Worm (Caenorhabditis elegans): ENCODE results near the gene T04B2.3.
A peak's percentile ranks its signal among the peaks of the same experiment; 100 is the strongest.

T04B2.3 gene

ce11 chrIV:10007758-10008157 lies 39.5 kb upstream of the T04B2.3 start:
- no peak for TF ChIP-seq nhr-11 (tag; optimal IDR thresholded peaks at IDR 0.05)
- TF ChIP-seq ama-1 (optimal IDR thresholded peaks at IDR 0.05) = no peak
- no peak for TF ChIP-seq nhr-77 (tag; optimal IDR thresholded peaks at IDR 0.05)
- peak; percentile 22 for TF ChIP-seq hmg-11 (tag; optimal IDR thresholded peaks at IDR 0.05)
- TF ChIP-seq fkh-2 (tag; optimal IDR thresholded peaks at IDR 0.05) = no peak
- no peak for TF ChIP-seq daf-12 (tag; optimal IDR thresholded peaks at IDR 0.05)
- no peak for TF ChIP-seq snpc-4 (tag; optimal IDR thresholded peaks at IDR 0.05)
- peak; percentile 91 for TF ChIP-seq nhr-23 (tag; optimal IDR thresholded peaks at IDR 0.05)
- no peak for TF ChIP-seq R02D3.7 (tag; optimal IDR thresholded peaks at IDR 0.05)
- TF ChIP-seq egl-5 (tag; optimal IDR thresholded peaks at IDR 0.05) = no peak
- no peak for TF ChIP-seq nhr-12 (tag; optimal IDR thresholded peaks at IDR 0.05)
- TF ChIP-seq mml-1 (tag; optimal IDR thresholded peaks at IDR 0.05) = no peak
- no peak for TF ChIP-seq elt-1 (tag; optimal IDR thresholded peaks at IDR 0.05)
- peak; percentile 63 for TF ChIP-seq pha-4 (tag; optimal IDR thresholded peaks at IDR 0.05)
- TF ChIP-seq mdl-1 (tag; optimal IDR thresholded peaks at IDR 0.05) = no peak
- TF ChIP-seq tbx-2 (tag; optimal IDR thresholded peaks at IDR 0.05) = no peak
- TF ChIP-seq nfya-1 (tag; optimal IDR thresholded peaks at IDR 0.05; ENCODE audit: insufficient read depth) = no peak
- TF ChIP-seq zag-1 (tag; optimal IDR thresholded peaks at IDR 0.05) = no peak
- no peak for TF ChIP-seq ztf-4 (tag; optimal IDR thresholded peaks at IDR 0.05)
- TF ChIP-seq ceh-9 (tag; optimal IDR thresholded peaks at IDR 0.05) = no peak
- no peak for TF ChIP-seq egl-27 (tag; optimal IDR thresholded peaks at IDR 0.05)
- TF ChIP-seq elt-3 (tag; optimal IDR thresholded peaks at IDR 0.05) = no peak
- TF ChIP-seq nhr-237 (tag; optimal IDR thresholded peaks at IDR 0.05) = no peak
- TF ChIP-seq fos-1 (tag; optimal IDR thresholded peaks at IDR 0.05) = no peak
- no peak for TF ChIP-seq nhr-76 (tag; optimal IDR thresholded peaks at IDR 0.05)
- no peak for TF ChIP-seq lin-15B (tag; optimal IDR thresholded peaks at IDR 0.05)
- TF ChIP-seq pqm-1 (tag; optimal IDR thresholded peaks at IDR 0.05) = no peak
- TF ChIP-seq nhr-43 (tag; optimal IDR thresholded peaks at IDR 0.05; ENCODE audit: poor library complexity, severe bottlenecking) = peak; percentile 41
- TF ChIP-seq nhr-25 (tag; optimal IDR thresholded peaks at IDR 0.05) = peak; percentile 78
- TF ChIP-seq elt-2 (tag; optimal IDR thresholded peaks at IDR 0.05) = no peak
- TF ChIP-seq lin-39 (tag; optimal IDR thresholded peaks at IDR 0.05) = no peak
- TF ChIP-seq jun-1 (tag; optimal IDR thresholded peaks at IDR 0.05) = no peak
- TF ChIP-seq ZK546.5 (tag; optimal IDR thresholded peaks at IDR 0.05) = no peak
- no peak for TF ChIP-seq aly-2 (tag; optimal IDR thresholded peaks at IDR 0.05)
- TF ChIP-seq eor-1 (tag; optimal IDR thresholded peaks at IDR 0.05) = no peak
- TF ChIP-seq nhr-28 (tag; optimal IDR thresholded peaks at IDR 0.05) = no peak
- no peak for TF ChIP-seq unc-39 (tag; optimal IDR thresholded peaks at IDR 0.05)
- no peak for TF ChIP-seq nhr-67 (tag; optimal IDR thresholded peaks at IDR 0.05)
- no peak for TF ChIP-seq ztf-11 (tag; optimal IDR thresholded peaks at IDR 0.05)
- TF ChIP-seq sea-2 (GFP tag; optimal IDR thresholded peaks at IDR 0.05) = no peak
- TF ChIP-seq lsy-12 (tag; optimal IDR thresholded peaks at IDR 0.05) = no peak
- TF ChIP-seq ceh-16 (tag; optimal IDR thresholded peaks at IDR 0.05) = no peak
- no peak for TF ChIP-seq fkh-10 (GFP tag; optimal IDR thresholded peaks at IDR 0.05)

- TF ChIP-seq mdl-1 (tag; optimal IDR thresholded peaks at IDR 0.05) = no peak
- peak; percentile 61 for TF ChIP-seq nhr-23 (tag; optimal IDR thresholded peaks at IDR 0.05)
These were observed 37.7 kb upstream of the T04B2.3 start, which contains the start of gene magu-4 for ce11 chrIV:10009536-10009935. TSS of gene magu-4 (plus strand) at chrIV:10009753.

ce11 chrIV:10016977-10017376 lies 30.2 kb upstream of the T04B2.3 start, which contains the start of gene ent-7:
TSS of gene ent-7 (plus strand) at chrIV:10017277.
- no peak for TF ChIP-seq egl-5 (tag; optimal IDR thresholded peaks at IDR 0.05)
- no peak for TF ChIP-seq nfya-1 (tag; optimal IDR thresholded peaks at IDR 0.05; ENCODE audit: insufficient read depth)
- TF ChIP-seq unc-39 (tag; optimal IDR thresholded peaks at IDR 0.05) = no peak
- no peak for TF ChIP-seq nhr-28 (tag; optimal IDR thresholded peaks at IDR 0.05)
- no peak for TF ChIP-seq ztf-11 (tag; optimal IDR thresholded peaks at IDR 0.05)
- no peak for TF ChIP-seq zag-1 (tag; optimal IDR thresholded peaks at IDR 0.05)
- TF ChIP-seq skn-1 (tag; optimal IDR thresholded peaks at IDR 0.05) = no peak
- TF ChIP-seq pha-4 (tag; optimal IDR thresholded peaks at IDR 0.05) = no peak
- no peak for TF ChIP-seq lin-39 (tag; optimal IDR thresholded peaks at IDR 0.05)
- TF ChIP-seq nhr-76 (tag; optimal IDR thresholded peaks at IDR 0.05) = no peak
- TF ChIP-seq nhr-23 (tag; optimal IDR thresholded peaks at IDR 0.05) = no peak
- no peak for TF ChIP-seq mdl-1 (tag; optimal IDR thresholded peaks at IDR 0.05)
- TF ChIP-seq sea-2 (GFP tag; optimal IDR thresholded peaks at IDR 0.05) = no peak
- TF ChIP-seq jun-1 (tag; optimal IDR thresholded peaks at IDR 0.05) = no peak
